Fruit fly (Drosophila melanogaster): ENCODE measurements around the gene CG12499.

CG12499 gene

dm6 chr3R:22410537-22411360 lies 35.6 kb downstream of the CG12499 start, which contains the start of the genes CG13850 and lqfR (continued):
- TF ChIP-seq pzg (GFP tag; optimal IDR thresholded peaks at IDR 0.05) (peak; percentile 55), C15 (GFP tag; IDR thresholded peaks at IDR 0.05) (no peak), CG1647 (GFP tag; optimal IDR thresholded peaks at IDR 0.05) (peak; percentile 64), CG8924 (tag; optimal IDR thresholded peaks at IDR 0.05) (peak; percentile 63), CG9727 (GFP tag; optimal IDR thresholded peaks at IDR 0.05) (peak; percentile 77), Taf1 (GFP tag; IDR thresholded peaks at IDR 0.05) (no peak; the same call in 1 of the 2 replicates), cas (GFP tag; IDR thresholded peaks at IDR 0.05) (no peak), CG2875 (GFP tag; optimal IDR thresholded peaks at IDR 0.05) (peak; percentile 28), fd96Cb (tag; optimal IDR thresholded peaks at IDR 0.05) (peak; percentile 58), CG14965 (GFP tag; optimal IDR thresholded peaks at IDR 0.05; ENCODE audit: borderline replicate concordance) (no peak), bcd (GFP tag; optimal IDR thresholded peaks at IDR 0.05) (peak; percentile 84), CG1602 (GFP tag; optimal IDR thresholded peaks at IDR 0.05) (peak; percentile 78), Ravus (GFP tag; IDR thresholded peaks at IDR 0.05) (no peak), CG17186 (GFP tag; optimal IDR thresholded peaks at IDR 0.05) (peak; percentile 41), Dref (GFP tag; IDR thresholded peaks at IDR 0.05) (peak; percentile 36; the same call in 1 of the 2 replicates), CG1792 (GFP tag; optimal IDR thresholded peaks at IDR 0.05) (peak; percentile 29), bigmax (GFP tag; optimal IDR thresholded peaks at IDR 0.05) (peak; percentile 73), CG4820 (GFP tag; optimal IDR thresholded peaks at IDR 0.05) (peak; percentile 83), CG15269 (tag; optimal IDR thresholded peaks at IDR 0.05) (no peak), CG6854 (GFP tag; optimal IDR thresholded peaks at IDR 0.05) (peak; percentile 6), phol (tag; optimal IDR thresholded peaks at IDR 0.05) (peak; percentile 75), D (optimal IDR thresholded peaks at IDR 0.05) (no peak), D (GFP tag; optimal IDR thresholded peaks at IDR 0.05) (peak; percentile 64), CG4328 (GFP tag; optimal IDR thresholded peaks at IDR 0.05) (peak; percentile 63), Eip74EF (GFP tag; optimal IDR thresholded peaks at IDR 0.05) (no peak), vfl (GFP tag; optimal IDR thresholded peaks at IDR 0.05) (peak; percentile 73), abd-A (tag; optimal IDR thresholded peaks at IDR 0.05) (no peak), p53 (GFP tag; optimal IDR thresholded peaks at IDR 0.05) (no peak), CG13894 (tag; optimal IDR thresholded peaks at IDR 0.05) (no peak), CG8290 (GFP tag; optimal IDR thresholded peaks at IDR 0.05) (peak; percentile 81), CG8290 (tag; optimal IDR thresholded peaks at IDR 0.05) (peak in 1 of 2 experiments; percentile 69), Ets65A (GFP tag) (peak; percentile 99), sc (optimal IDR thresholded peaks at IDR 0.05) (no peak), sc (GFP tag; optimal IDR thresholded peaks at IDR 0.05) (peak; percentile 52), CG12659 (GFP tag; optimal IDR thresholded peaks at IDR 0.05) (peak; percentile 88), gce (GFP tag; IDR thresholded peaks at IDR 0.05) (no peak), caup (GFP tag; optimal IDR thresholded peaks at IDR 0.05; ENCODE audit: severe bottlenecking) (peak; percentile 80), pb (GFP tag; optimal IDR thresholded peaks at IDR 0.05) (peak; percentile 71), tup (GFP tag; optimal IDR thresholded peaks at IDR 0.05) (peak; percentile 48), CG34422 (GFP tag; IDR thresholded peaks at IDR 0.05) (no peak), Bteb2 (GFP tag; optimal IDR thresholded peaks at IDR 0.05) (peak; percentile 84), lbe (GFP tag; optimal IDR thresholded peaks at IDR 0.05) (peak; percentile 38), hth (optimal IDR thresholded peaks at IDR 0.05) (no peak), Dip2 (GFP tag; IDR thresholded peaks at IDR 0.05) (no peak), run (tag; optimal IDR thresholded peaks at IDR 0.05) (no peak), bab2 (GFP tag; optimal IDR thresholded peaks at IDR 0.05) (peak; percentile 68), CG11456 (GFP tag; IDR thresholded peaks at IDR 0.05) (peak; percentile 65)
